Worm (Caenorhabditis elegans): ENCODE data around the gene C07E3.3.

C07E3.3 gene

ce11 chrII:10389776-10390175 is 32.5 kb upstream of the C07E3.3 start (continued):
- peak; percentile 93 for TF ChIP-seq pqm-1 (tag; optimal IDR thresholded peaks at IDR 0.05)
- no peak for TF ChIP-seq daf-19 (GFP tag; conservative IDR thresholded peaks at IDR 0.05)
- no peak for TF ChIP-seq aly-2 (tag; optimal IDR thresholded peaks at IDR 0.05)
- TF ChIP-seq F10B5.3 (tag; optimal IDR thresholded peaks at IDR 0.05), result no peak
- no peak for TF ChIP-seq tag-97 (GFP tag; IDR thresholded peaks at IDR 0.05)
- TF ChIP-seq mdl-1 (tag; optimal IDR thresholded peaks at IDR 0.05), result peak in 1 of 2 experiments; percentile 69
- TF ChIP-seq mxl-2 (GFP tag; conservative IDR thresholded peaks at IDR 0.05), result peak; percentile 85
- no peak for TF ChIP-seq lir-3 (tag; optimal IDR thresholded peaks at IDR 0.05)
- no peak for TF ChIP-seq nhr-41 (GFP tag; IDR thresholded peaks at IDR 0.05)
- TF ChIP-seq egl-27 (tag; optimal IDR thresholded peaks at IDR 0.05), result no peak
- TF ChIP-seq hif-1 (tag; optimal IDR thresholded peaks at IDR 0.05), result peak; percentile 13 to 23
- no peak for TF ChIP-seq ZK337.2 (GFP tag; IDR thresholded peaks at IDR 0.05)
- TF ChIP-seq zip-11 (GFP tag; IDR thresholded peaks at IDR 0.05), result no peak
- no peak for TF ChIP-seq R02D3.7 (tag; optimal IDR thresholded peaks at IDR 0.05)
- TF ChIP-seq set-16 (GFP tag; IDR thresholded peaks at IDR 0.05), result peak; percentile 26; the same call in 1 of the 2 replicates
- peak; percentile 94 for TF ChIP-seq hlh-11 (tag; optimal IDR thresholded peaks at IDR 0.05)
- TF ChIP-seq unc-130 (GFP tag; optimal IDR thresholded peaks at IDR 0.05), result no peak
- TF ChIP-seq nhr-6 (tag; optimal IDR thresholded peaks at IDR 0.05), result no peak
- no peak for TF ChIP-seq Y5F2A.4 (GFP tag; optimal IDR thresholded peaks at IDR 0.05)
- no peak for TF ChIP-seq dpl-1 (GFP tag; optimal IDR thresholded peaks at IDR 0.05)
- peak; percentile 88 for TF ChIP-seq nhr-28 (tag; optimal IDR thresholded peaks at IDR 0.05)
- TF ChIP-seq tra-1 (GFP tag; IDR thresholded peaks at IDR 0.05), result peak; percentile 87
- TF ChIP-seq Y48G9A.11 (GFP tag; IDR thresholded peaks at IDR 0.05), result no peak
- TF ChIP-seq daf-8 (GFP tag; IDR thresholded peaks at IDR 0.05), result no peak
- no peak for TF ChIP-seq ces-1 (GFP tag; optimal IDR thresholded peaks at IDR 0.05)
- TF ChIP-seq saeg-2 (GFP tag; IDR thresholded peaks at IDR 0.05), result no peak
- no peak for TF ChIP-seq lin-15B (tag; optimal IDR thresholded peaks at IDR 0.05)
- TF ChIP-seq nhr-25 (tag; optimal IDR thresholded peaks at IDR 0.05; ENCODE audit: borderline replicate concordance, insufficient read depth), result no peak
- no peak for TF ChIP-seq D1046.2 (GFP tag; IDR thresholded peaks at IDR 0.05)
- TF ChIP-seq lin-39 (tag; optimal IDR thresholded peaks at IDR 0.05), result no peak
- TF ChIP-seq nhr-102 (tag; optimal IDR thresholded peaks at IDR 0.05), result peak; percentile 53
- no peak for TF ChIP-seq F44E2.7 (GFP tag; IDR thresholded peaks at IDR 0.05)
- TF ChIP-seq skn-1 (tag; optimal IDR thresholded peaks at IDR 0.05), result no peak
- TF ChIP-seq duxl-1 (tag; optimal IDR thresholded peaks at IDR 0.05; ENCODE audit: poor library complexity), result no peak
- peak; percentile 67 for TF ChIP-seq T26A8.4 (GFP tag; IDR thresholded peaks at IDR 0.05)
- no peak for TF ChIP-seq Y75B8A.6 (GFP tag; IDR thresholded peaks at IDR 0.05)
- TF ChIP-seq ZK546.5 (tag; optimal IDR thresholded peaks at IDR 0.05), result no peak
- TF ChIP-seq cey-2 (tag; optimal IDR thresholded peaks at IDR 0.05; ENCODE audit: borderline replicate concordance, insufficient read depth), result peak; percentile 52
- TF ChIP-seq dve-1 (tag; optimal IDR thresholded peaks at IDR 0.05; ENCODE audit: insufficient read depth), result peak; percentile 79
- no peak for TF ChIP-seq nhr-111 (GFP tag; optimal IDR thresholded peaks at IDR 0.05)
- no peak for TF ChIP-seq sdz-12 (GFP tag; optimal IDR thresholded peaks at IDR 0.05)
- peak in 1 of 2 experiments; percentile 48 for TF ChIP-seq lsy-2 (tag; optimal IDR thresholded peaks at IDR 0.05)
- peak; percentile 75 for TF ChIP-seq nhr-48 (tag; optimal IDR thresholded peaks at IDR 0.05)
- no peak for TF ChIP-seq ceh-82 (tag; optimal IDR thresholded peaks at IDR 0.05)
- TF ChIP-seq lin-38 (GFP tag; IDR thresholded peaks at IDR 0.05), result peak; percentile 32; the same call in 1 of the 2 replicates
- TF ChIP-seq Y105C5A.15 (GFP tag; IDR thresholded peaks at IDR 0.05), result no peak
- no peak for TF ChIP-seq fos-1 (tag; optimal IDR thresholded peaks at IDR 0.05)
- no peak for TF ChIP-seq ceh-44 (GFP tag; IDR thresholded peaks at IDR 0.05)
- no peak for TF ChIP-seq madf-5 (GFP tag; IDR thresholded peaks at IDR 0.05)
- TF ChIP-seq nhr-10 (tag; optimal IDR thresholded peaks at IDR 0.05), result no peak
- TF ChIP-seq daf-16 (GFP tag; optimal IDR thresholded peaks at IDR 0.05), result peak in 1 of 2 experiments; percentile 34
- TF ChIP-seq daf-16 (tag; optimal IDR thresholded peaks at IDR 0.05), result peak; percentile 89

Measured in whole organism, L4 larva.